Fruit fly (Drosophila melanogaster): ENCODE results near the gene CG16700.
A peak's percentile ranks its signal among the peaks of the same experiment; 100 is the strongest.

Gene CG16700

DNA sequence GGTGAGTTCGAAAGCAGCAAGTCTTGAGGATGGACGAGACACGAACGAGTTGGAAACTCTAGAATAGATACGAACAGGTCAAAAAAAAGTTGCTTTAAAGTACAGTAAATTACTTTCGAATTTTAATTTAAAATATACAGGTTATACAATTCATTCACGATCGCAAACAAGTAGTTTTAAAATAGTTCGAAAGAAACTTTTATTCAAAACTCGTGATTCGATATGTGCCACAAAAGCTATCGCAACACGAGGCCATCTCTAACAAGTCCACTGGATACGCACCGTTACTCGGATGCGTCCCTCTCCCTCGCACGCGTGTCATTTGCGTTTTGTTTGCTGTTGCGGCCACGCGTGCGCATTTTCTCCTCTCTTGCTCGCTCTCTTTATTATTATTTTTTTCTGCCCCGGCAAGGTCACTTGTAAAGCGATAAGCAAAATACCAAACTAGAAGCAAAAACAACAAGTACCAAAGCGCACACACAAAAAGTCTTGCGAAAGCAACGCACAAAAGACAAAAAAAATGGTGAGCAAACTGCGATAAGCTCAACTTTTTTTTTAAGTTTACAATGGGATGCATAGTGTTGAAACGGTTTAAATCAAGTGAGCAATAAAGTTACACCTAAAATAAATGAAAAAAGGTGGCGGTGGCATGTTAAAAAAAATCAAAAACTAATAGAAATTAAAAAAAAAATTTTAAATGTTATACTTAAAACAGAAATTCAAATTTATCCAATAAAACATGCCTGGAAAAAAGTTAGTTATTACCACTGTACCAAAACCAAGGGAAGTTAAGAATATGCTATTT, 33.6 kb downstream of the CG16700 start (continued):
- TF ChIP-seq CG16779 (GFP tag; IDR thresholded peaks at IDR 0.05) (no peak), HLH4C (GFP tag; IDR thresholded peaks at IDR 0.05; ENCODE audit: partially characterized antibody) (peak; percentile 85), Drgx (GFP tag; IDR thresholded peaks at IDR 0.05) (peak; percentile 26; the same call in 1 of the 2 replicates), sens-2 (GFP tag; IDR thresholded peaks at IDR 0.05) (0 out of 2 replicates have a peak, but pooled peaks have one; percentile 40), zen2 (GFP tag; IDR thresholded peaks at IDR 0.05; ENCODE audit: partially characterized antibody) (no peak; the same call in 2 of the 3 replicates), CG4820 (GFP tag; optimal IDR thresholded peaks at IDR 0.05) (peak; percentile 27), CG13287 (GFP tag; IDR thresholded peaks at IDR 0.05; ENCODE audit: partially characterized antibody) (peak; percentile 93), CG2889 (GFP tag; IDR thresholded peaks at IDR 0.05) (peak; percentile 69; the same call in 2 of the 3 replicates), Dfd (GFP tag; optimal IDR thresholded peaks at IDR 0.05) (no peak), CG18011 (GFP tag; optimal IDR thresholded peaks at IDR 0.05) (no peak), CG10654 (GFP tag; optimal IDR thresholded peaks at IDR 0.05) (peak; percentile 44), Hr78 (GFP tag; optimal IDR thresholded peaks at IDR 0.05) (peak in 1 of 2 experiments; percentile 28), ewg (GFP tag; optimal IDR thresholded peaks at IDR 0.05) (peak; percentile 78), CG32767 (GFP tag; IDR thresholded peaks at IDR 0.05) (peak; percentile 44; the same call in 1 of the 2 replicates), gem (tag; optimal IDR thresholded peaks at IDR 0.05) (peak; percentile 80), CG14050 (GFP tag; IDR thresholded peaks at IDR 0.05) (peak; percentile 72), YL-1 (GFP tag; optimal IDR thresholded peaks at IDR 0.05) (peak; percentile 14), Ptx1 (GFP tag; IDR thresholded peaks at IDR 0.05) (peak; percentile 81), cwo (GFP tag; optimal IDR thresholded peaks at IDR 0.05) (peak; percentile 78), CG5953 (GFP tag; IDR thresholded peaks at IDR 0.05) (peak; percentile 56), sim (GFP tag; IDR thresholded peaks at IDR 0.05) (no peak), D (optimal IDR thresholded peaks at IDR 0.05) (no peak), D (GFP tag; optimal IDR thresholded peaks at IDR 0.05) (peak; percentile 42), Bgb (GFP tag; IDR thresholded peaks at IDR 0.05; ENCODE audit: partially characterized antibody) (peak; percentile 86), zen (tag; optimal IDR thresholded peaks at IDR 0.05) (no peak), CG18764 (GFP tag; optimal IDR thresholded peaks at IDR 0.05) (peak; percentile 20), lab (GFP tag; optimal IDR thresholded peaks at IDR 0.05) (peak; percentile 87), peb (GFP tag; IDR thresholded peaks at IDR 0.05) (peak; percentile 36; the same call in 1 of the 2 replicates), sens (GFP tag) (peak; percentile 81), zf30C (GFP tag; optimal IDR thresholded peaks at IDR 0.05) (no peak), oc (tag; optimal IDR thresholded peaks at IDR 0.05) (no peak), CG15696 (tag; optimal IDR thresholded peaks at IDR 0.05) (peak; percentile 55), chn (GFP tag; optimal IDR thresholded peaks at IDR 0.05) (peak; percentile 34), CG10543 (GFP tag; optimal IDR thresholded peaks at IDR 0.05) (peak; percentile 49), Asciz (GFP tag; optimal IDR thresholded peaks at IDR 0.05) (peak; percentile 22), CG2199 (GFP tag; IDR thresholded peaks at IDR 0.05) (no peak), Doc2 (GFP tag; IDR thresholded peaks at IDR 0.05) (no peak), BEAF-32 (GFP tag; optimal IDR thresholded peaks at IDR 0.05) (peak; percentile 85), sna (GFP tag; IDR thresholded peaks at IDR 0.05; ENCODE audit: partially characterized antibody) (peak; percentile 92), CG7357 (GFP tag; IDR thresholded peaks at IDR 0.05) (peak; percentile 26; the same call in 2 of the 3 replicates), nmo (GFP tag; optimal IDR thresholded peaks at IDR 0.05) (peak; percentile 28), CG30020 (tag; optimal IDR thresholded peaks at IDR 0.05) (no peak), CG10979 (tag; optimal IDR thresholded peaks at IDR 0.05) (peak; percentile 54), ase (GFP tag; IDR thresholded peaks at IDR 0.05) (peak; percentile 58; the same call in 1 of the 3 replicates), CG9215 (GFP tag; IDR thresholded peaks at IDR 0.05) (peak; percentile 47), fu2 (GFP tag; optimal IDR thresholded peaks at IDR 0.05) (no peak), CG17328 (GFP tag; IDR thresholded peaks at IDR 0.05) (peak; percentile 62), Mad (GFP tag; optimal IDR thresholded peaks at IDR 0.05) (peak; percentile 36)
